Worm (Caenorhabditis elegans): Measurements from ENCODE around the gene ZK899.5.

DNA sequence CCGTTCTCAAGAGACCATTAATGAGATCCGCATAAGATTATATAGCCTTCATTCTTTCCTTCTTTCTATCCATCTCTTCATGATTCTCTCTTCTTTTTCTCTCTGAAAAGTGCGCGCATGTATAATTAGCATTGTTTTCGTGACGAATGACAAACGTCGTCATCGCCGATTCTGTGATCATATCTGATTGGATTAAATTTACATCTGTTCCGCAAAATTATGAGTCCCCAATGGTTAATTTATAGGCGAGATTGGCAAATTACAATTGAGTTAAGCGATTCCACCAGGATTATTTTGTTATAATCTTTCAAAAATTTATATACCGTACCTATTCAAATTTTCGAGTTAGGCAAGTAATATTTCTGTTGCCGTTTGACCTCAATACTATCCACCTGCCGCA is 43.5 kb upstream of the ZK899.5 start:
- TF ChIP-seq madf-2 (tag; optimal IDR thresholded peaks at IDR 0.05) (no peak), ceh-48 (tag; optimal IDR thresholded peaks at IDR 0.05) (no peak), unc-55 (GFP tag; optimal IDR thresholded peaks at IDR 0.05) (no peak), Y22D7AL.16 (tag; optimal IDR thresholded peaks at IDR 0.05) (no peak), hlh-30 (tag; optimal IDR thresholded peaks at IDR 0.05; ENCODE audit: insufficient read depth) (no peak), fkh-6 (tag; optimal IDR thresholded peaks at IDR 0.05) (no peak), C38D4.7 (GFP tag; optimal IDR thresholded peaks at IDR 0.05) (no peak), pqm-1 (tag; optimal IDR thresholded peaks at IDR 0.05) (no peak), ceh-24 (tag; optimal IDR thresholded peaks at IDR 0.05) (no peak)
